Worm (Caenorhabditis elegans): Measurements from ENCODE around the gene lido-18.

Gene lido-18

DNA sequence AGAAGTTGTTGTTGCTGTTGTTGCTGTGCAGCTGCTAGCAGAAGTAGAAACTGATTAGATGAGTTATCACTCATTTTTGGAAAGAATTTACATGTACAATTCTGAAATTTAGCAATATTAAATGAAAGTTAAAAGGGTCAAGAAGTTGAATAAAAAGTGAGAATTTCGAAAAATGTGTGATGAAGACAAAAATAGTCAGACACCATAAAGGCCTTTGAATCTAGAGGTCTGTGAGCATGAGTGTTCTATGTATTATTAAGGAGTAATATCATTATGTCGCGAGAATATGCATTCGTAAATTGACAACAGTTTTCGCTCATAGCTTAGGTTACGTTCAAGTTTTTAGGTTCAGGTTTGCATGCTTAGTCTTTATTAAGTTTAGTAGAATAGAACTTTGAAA lies 6.1 kb upstream of the lido-18 start, which contains the start of gene baz-2:
Gene baz-2 (minus strand): TSS at position 101 of the 400 bp plus-strand sequence.
- TF ChIP-seq ceh-82 (tag; optimal IDR thresholded peaks at IDR 0.05): no peak
- TF ChIP-seq zag-1 (tag; optimal IDR thresholded peaks at IDR 0.05): no peak
- no peak for TF ChIP-seq ceh-88 (GFP tag; IDR thresholded peaks at IDR 0.05)
- TF ChIP-seq nhr-47 (tag; optimal IDR thresholded peaks at IDR 0.05): no peak
- TF ChIP-seq fos-1 (tag; optimal IDR thresholded peaks at IDR 0.05): no peak
- TF ChIP-seq lsy-2 (tag; optimal IDR thresholded peaks at IDR 0.05): no peak
- no peak for TF ChIP-seq jun-1 (tag; optimal IDR thresholded peaks at IDR 0.05)
- TF ChIP-seq dsc-1 (tag; optimal IDR thresholded peaks at IDR 0.05): no peak
- TF ChIP-seq mef-2 (tag; optimal IDR thresholded peaks at IDR 0.05): no peak
- no peak for TF ChIP-seq ztf-4 (tag; optimal IDR thresholded peaks at IDR 0.05)
- no peak for TF ChIP-seq lin-15B (tag; optimal IDR thresholded peaks at IDR 0.05)
- TF ChIP-seq pax-3 (tag; optimal IDR thresholded peaks at IDR 0.05): no peak
- no peak for TF ChIP-seq hpl-2 (GFP tag; optimal IDR thresholded peaks at IDR 0.05)
- no peak for TF ChIP-seq aha-1 (tag; optimal IDR thresholded peaks at IDR 0.05)
- TF ChIP-seq isw-1 (GFP tag; IDR thresholded peaks at IDR 0.05): no peak

ce11 chrIII:7656474-7656873 lies 5.6 kb upstream of the lido-18 start, which contains the start of gene ZK783.7:
Gene ZK783.7, plus strand, starts transcription at chrIII:7656719.
- TF ChIP-seq nhr-85 (tag) (peak; percentile 6), ztf-11 (tag; optimal IDR thresholded peaks at IDR 0.05) (peak in 1 of 2 experiments; percentile 26), sup-37 (GFP tag; optimal IDR thresholded peaks at IDR 0.05) (no peak)

ce11 chrIII:7659440-7659839 lies 2.6 kb upstream of the lido-18 start:
- TF ChIP-seq hpl-2 (GFP tag; optimal IDR thresholded peaks at IDR 0.05) (no peak), unc-98 (GFP tag; IDR thresholded peaks at IDR 0.05) (no peak), ceh-82 (tag; optimal IDR thresholded peaks at IDR 0.05) (peak in 2 of 3 experiments; percentile 31 to 64), dsc-1 (tag; optimal IDR thresholded peaks at IDR 0.05) (peak; percentile 36), Y116A8C.19 (tag; optimal IDR thresholded peaks at IDR 0.05; ENCODE audit: borderline replicate concordance) (no peak), mab-9 (GFP tag; IDR thresholded peaks at IDR 0.05) (no peak), nhr-84 (tag; optimal IDR thresholded peaks at IDR 0.05) (no peak), nhr-85 (tag) (no peak), unc-62 (GFP tag; optimal IDR thresholded peaks at IDR 0.05) (no peak), rnt-1 (tag; optimal IDR thresholded peaks at IDR 0.05) (peak; percentile 61), lin-35 (GFP tag; optimal IDR thresholded peaks at IDR 0.05) (peak in 1 of 2 experiments; percentile 61), mef-2 (tag; optimal IDR thresholded peaks at IDR 0.05) (no peak), fkh-4 (tag; optimal IDR thresholded peaks at IDR 0.05; ENCODE audit: borderline replicate concordance) (no peak), nhr-19 (GFP tag; conservative IDR thresholded peaks at IDR 0.05) (peak; percentile 25; the same call in 1 of the 2 replicates), nhr-77 (tag; optimal IDR thresholded peaks at IDR 0.05) (no peak), snpc-4 (tag; optimal IDR thresholded peaks at IDR 0.05) (no peak), ztf-4 (tag; optimal IDR thresholded peaks at IDR 0.05) (no peak), nhr-20 (tag; optimal IDR thresholded peaks at IDR 0.05) (peak; percentile 14), pax-3 (tag; optimal IDR thresholded peaks at IDR 0.05) (no peak), ets-5 (GFP tag; IDR thresholded peaks at IDR 0.05) (no peak), elt-3 (tag; optimal IDR thresholded peaks at IDR 0.05) (no peak), lsy-2 (tag; optimal IDR thresholded peaks at IDR 0.05) (peak; percentile 35 to 74), efl-3 (GFP tag; optimal IDR thresholded peaks at IDR 0.05) (no peak), ceh-88 (GFP tag; IDR thresholded peaks at IDR 0.05) (no peak), swsn-7 (tag; optimal IDR thresholded peaks at IDR 0.05) (peak; percentile 38), fkh-10 (GFP tag; optimal IDR thresholded peaks at IDR 0.05) (peak; percentile 47), nhr-71 (tag; optimal IDR thresholded peaks at IDR 0.05) (peak; percentile 60), nhr-12 (tag; optimal IDR thresholded peaks at IDR 0.05) (no peak), hlh-17 (GFP tag; optimal IDR thresholded peaks at IDR 0.05; ENCODE audit: borderline replicate concordance) (no peak), alr-1 (tag; optimal IDR thresholded peaks at IDR 0.05; ENCODE audit: borderline replicate concordance) (no peak), hlh-4 (tag; optimal IDR thresholded peaks at IDR 0.05) (no peak), nhr-76 (tag; optimal IDR thresholded peaks at IDR 0.05) (no peak), ceh-90 (tag; optimal IDR thresholded peaks at IDR 0.05) (no peak), nhr-90 (tag; optimal IDR thresholded peaks at IDR 0.05; ENCODE audit: poor library complexity) (no peak), vab-15 (tag; optimal IDR thresholded peaks at IDR 0.05) (no peak), tlp-1 (tag; optimal IDR thresholded peaks at IDR 0.05) (no peak), isw-1 (GFP tag; IDR thresholded peaks at IDR 0.05) (peak; percentile 15; the same call in 1 of the 2 replicates), irx-1 (tag; optimal IDR thresholded peaks at IDR 0.05) (no peak), xbp-1 (tag; optimal IDR thresholded peaks at IDR 0.05) (peak; percentile 21), mep-1 (tag; optimal IDR thresholded peaks at IDR 0.05) (peak; percentile 81), lin-15B (tag; optimal IDR thresholded peaks at IDR 0.05) (no peak)
